Worm (Caenorhabditis elegans) whole organism, late embryonic: ENCODE data around the gene W03F9.2.

Experiments used
- C38D4.7 ChIP-seq: fragments of 200-800 bp; sonication (Bioruptor generic); optimal IDR thresholded peaks from 2 replicates; lab custom pipeline; 2018; ENCODE audit warnings: mild to moderate bottlenecking, missing genetic modification characterization, moderate library complexity, missing compliant biosample characterization
- F13H6.1 ChIP-seq: sonication (generic microtip); optimal IDR thresholded peaks from 2 replicates; lab custom pipeline; 2016; ENCODE audit warnings: missing genetic modification characterization, missing compliant biosample characterization
- T23F11.4 ChIP-seq: fragments of 200-800 bp; sonication (Bioruptor generic); optimal IDR thresholded peaks from 2 replicates; lab custom pipeline; 2018; ENCODE audit warnings: mild to moderate bottlenecking, missing genetic modification characterization, missing compliant biosample characterization
- ama-1 ChIP-seq: fragments of 150-350 bp; optimal IDR thresholded peaks from 2 replicates; lab custom pipeline; 2014
- ceh-31 ChIP-seq: sonication (generic microtip); optimal IDR thresholded peaks from 2 replicates; lab custom pipeline; 2016; ENCODE audit warnings: missing genetic modification characterization, missing compliant biosample characterization
- ceh-45 ChIP-seq: fragments of 200-800 bp; sonication (Bioruptor generic); IDR thresholded peaks from 2 replicates; pipeline ENCODE4 v1.3.6; 2022; ENCODE audit warnings: missing genetic modification reagents, missing genetic modification characterization, missing compliant biosample characterization
- hlh-8 ChIP-seq: sonication (generic microtip); optimal IDR thresholded peaks from 2 replicates; lab custom pipeline; 2016; ENCODE audit warnings: missing genotype, missing genetic modification characterization, missing compliant biosample characterization
- nhr-11 ChIP-seq: fragments of 150-350 bp; optimal IDR thresholded peaks from 2 replicates; lab custom pipeline; 2014; ENCODE audit warnings: missing biosample characterization, missing genetic modification characterization
- pha-2 ChIP-seq: sonication (generic microtip); optimal IDR thresholded peaks from 2 replicates; lab custom pipeline; 2017; ENCODE audit warnings: mild to moderate bottlenecking, missing genetic modification characterization, missing compliant biosample characterization
- sox-4 ChIP-seq: sonication (generic microtip); optimal IDR thresholded peaks from 2 replicates; lab custom pipeline; 2017; ENCODE audit warnings: mild to moderate bottlenecking, missing genetic modification characterization, inconsistent platforms, missing compliant biosample characterization
- tbx-7 ChIP-seq: sonication (generic microtip); optimal IDR thresholded peaks from 2 replicates; lab custom pipeline; 2016; ENCODE audit warnings: missing genotype, missing genetic modification characterization, missing compliant biosample characterization
- unc-86 ChIP-seq: sonication (generic microtip); optimal IDR thresholded peaks from 2 replicates; lab custom pipeline; 2016; ENCODE audit warnings: missing genetic modification characterization, missing compliant biosample characterization
- ztf-16 ChIP-seq: sonication (generic microtip); optimal IDR thresholded peaks from 2 replicates; lab custom pipeline; 2017; ENCODE audit warnings: missing genetic modification characterization, missing compliant biosample characterization

ce11 chrV:127882-128281, at the start of gene W03F9.2, which contains the start of gene sftb-2:
- TF ChIP-seq ceh-45 (GFP tag; lab: Robert Waterston, UW) (no peak), C38D4.7 (GFP tag; lab: Kevin White, UChicago) (no peak), ztf-16 (no peak), pha-2 (tag; lab: Kevin White, UChicago) (no peak), nhr-11 (tag; lab: Kevin White, UChicago) (no peak), sox-4 (tag; lab: Kevin White, UChicago) (no peak), tbx-7 (tag; lab: Kevin White, UChicago) (no peak), unc-86 (tag; lab: Kevin White, UChicago) (no peak), T23F11.4 (GFP tag; lab: Kevin White, UChicago) (no peak), F13H6.1 (no peak), ama-1 (lab: Kevin White, UChicago) (no peak), hlh-8 (tag; lab: Kevin White, UChicago) (no peak), ceh-31 (tag; lab: Kevin White, UChicago) (no peak)
